Fruit fly (Drosophila melanogaster): ENCODE results near the gene CG15771.

The CG15771 gene

DNA sequence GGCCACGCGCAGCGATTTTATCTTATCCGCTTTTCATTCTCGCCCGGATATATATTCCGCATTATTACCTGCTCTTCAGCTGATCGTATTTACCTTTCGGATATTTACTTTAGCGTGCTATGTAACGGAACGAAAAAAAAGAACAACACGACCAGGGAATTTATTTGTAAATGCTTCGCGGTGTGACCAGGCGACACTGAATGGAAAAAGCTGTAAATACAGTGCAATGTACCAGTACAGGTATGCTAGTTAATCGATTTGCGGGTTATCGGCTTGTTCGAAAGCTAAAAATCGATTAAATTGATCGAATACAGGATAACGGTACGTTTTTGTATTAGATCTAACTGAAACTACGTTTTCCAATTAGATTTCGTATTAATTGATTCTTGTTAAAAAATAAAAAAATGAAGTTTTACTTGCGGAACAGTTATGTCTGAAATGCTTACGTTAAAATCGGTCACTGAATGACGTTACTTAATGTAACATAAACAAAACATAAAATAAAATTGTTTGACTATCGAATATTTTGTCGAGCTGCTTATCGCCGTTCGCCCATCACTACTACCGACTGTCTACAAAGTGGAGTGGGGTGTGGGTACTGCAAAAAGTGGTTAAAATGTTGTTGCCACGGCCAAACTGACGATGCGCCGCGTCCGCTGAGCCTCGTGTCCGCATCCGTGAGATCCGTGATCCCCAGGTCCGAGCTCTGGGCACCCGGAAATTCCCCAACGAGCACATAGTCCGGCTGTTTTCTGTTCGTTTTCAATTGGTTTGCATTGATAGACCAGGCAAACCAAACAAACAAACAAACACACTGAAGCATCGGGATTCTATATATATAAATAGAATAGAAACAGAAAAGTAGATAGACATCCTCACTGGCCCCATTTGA is 8.9 kb downstream of the CG15771 start, which contains the start of the genes MAPk-Ak2 and CG42699 (continued):
- TF ChIP-seq CG3065 (GFP tag; optimal IDR thresholded peaks at IDR 0.05) (peak; percentile 57), Dll (GFP tag; IDR thresholded peaks at IDR 0.05; ENCODE audit: partially characterized antibody) (peak; percentile 62; the same call in 2 of the 4 replicates), CG12236 (GFP tag; optimal IDR thresholded peaks at IDR 0.05) (peak; percentile 75), CG11696 (GFP tag; IDR thresholded peaks at IDR 0.05) (peak; percentile 62), CG1792 (GFP tag; optimal IDR thresholded peaks at IDR 0.05) (peak; percentile 80), YL-1 (GFP tag; optimal IDR thresholded peaks at IDR 0.05) (peak; percentile 92), Ptx1 (GFP tag; IDR thresholded peaks at IDR 0.05) (peak; percentile 27; the same call in 1 of the 2 replicates), gsb-n (tag; optimal IDR thresholded peaks at IDR 0.05) (peak; percentile 69), CG4617 (GFP tag; optimal IDR thresholded peaks at IDR 0.05; ENCODE audit: borderline replicate concordance) (peak; percentile 47), vnd (GFP tag; IDR thresholded peaks at IDR 0.05; ENCODE audit: partially characterized antibody) (peak; percentile 60), Dek (tag; optimal IDR thresholded peaks at IDR 0.05) (peak; percentile 80), Blimp-1 (GFP tag; optimal IDR thresholded peaks at IDR 0.05) (peak; percentile 72), eve (GFP tag; optimal IDR thresholded peaks at IDR 0.05) (no peak), CG4404 (GFP tag; IDR thresholded peaks at IDR 0.05) (no peak), Lhr (GFP tag; optimal IDR thresholded peaks at IDR 0.05) (peak; percentile 71), rib (GFP tag; IDR thresholded peaks at IDR 0.05) (0 out of 2 replicates have a peak, but pooled peaks have one; percentile 15), dmrt99B (tag; optimal IDR thresholded peaks at IDR 0.05) (peak; percentile 66), sens-2 (GFP tag; IDR thresholded peaks at IDR 0.05) (0 out of 2 replicates have a peak, but pooled peaks have one; percentile 37), CG12942 (GFP tag; optimal IDR thresholded peaks at IDR 0.05) (peak; percentile 77), Mes4 (GFP tag; optimal IDR thresholded peaks at IDR 0.05) (peak; percentile 76), CG33213 (GFP tag; optimal IDR thresholded peaks at IDR 0.05) (peak; percentile 87), CG6683 (GFP tag; optimal IDR thresholded peaks at IDR 0.05) (peak; percentile 70), CG7987 (GFP tag; optimal IDR thresholded peaks at IDR 0.05) (peak; percentile 95), HmgD (GFP tag; optimal IDR thresholded peaks at IDR 0.05) (peak; percentile 60), sna (GFP tag; IDR thresholded peaks at IDR 0.05; ENCODE audit: partially characterized antibody) (peak; percentile 43; the same call in 1 of the 2 replicates), Nf-YC (tag; optimal IDR thresholded peaks at IDR 0.05) (peak; percentile 56), Sox100B (GFP tag; optimal IDR thresholded peaks at IDR 0.05) (peak; percentile 88), ap (GFP tag; IDR thresholded peaks at IDR 0.05) (peak; percentile 45; the same call in 1 of the 2 replicates), CG13287 (GFP tag; IDR thresholded peaks at IDR 0.05; ENCODE audit: partially characterized antibody) (peak; percentile 60), CG9437 (GFP tag; optimal IDR thresholded peaks at IDR 0.05) (peak; percentile 92), seq (GFP tag; IDR thresholded peaks at IDR 0.05) (peak; percentile 80), CG8359 (GFP tag; optimal IDR thresholded peaks at IDR 0.05; ENCODE audit: borderline replicate concordance) (peak; percentile 13), CG4328 (GFP tag; optimal IDR thresholded peaks at IDR 0.05) (peak; percentile 89), CG7963 (GFP tag; IDR thresholded peaks at IDR 0.05; ENCODE audit: partially characterized antibody) (peak; percentile 71), Dad (GFP tag; optimal IDR thresholded peaks at IDR 0.05) (peak; percentile 70), CoRest (tag; optimal IDR thresholded peaks at IDR 0.05) (peak; percentile 66), sim (GFP tag; IDR thresholded peaks at IDR 0.05) (peak; percentile 69; the same call in 1 of the 2 replicates), ac (GFP tag; optimal IDR thresholded peaks at IDR 0.05) (peak; percentile 71), CG34376 (GFP tag; optimal IDR thresholded peaks at IDR 0.05) (peak; percentile 94), CG9727 (GFP tag; optimal IDR thresholded peaks at IDR 0.05) (peak; percentile 83), HmgZ (tag; optimal IDR thresholded peaks at IDR 0.05) (peak; percentile 75), sens (GFP tag) (peak; percentile 94), CG4424 (GFP tag; optimal IDR thresholded peaks at IDR 0.05) (peak; percentile 51), schlank (tag; optimal IDR thresholded peaks at IDR 0.05) (peak; percentile 83), al (GFP tag; IDR thresholded peaks at IDR 0.05) (no peak), lilli (GFP tag; optimal IDR thresholded peaks at IDR 0.05) (peak; percentile 67), CG5953 (GFP tag; IDR thresholded peaks at IDR 0.05) (peak; percentile 77), Camta (GFP tag; optimal IDR thresholded peaks at IDR 0.05) (peak; percentile 62)

All from whole organism, embryonic.